Worm (Caenorhabditis elegans) whole organism, young adult: ENCODE results near the gene coq-2.
A peak's percentile ranks its signal among the peaks of the same experiment; 100 is the strongest.

Source experiments
- B0035.1 ChIP-seq: sonication (generic microtip); optimal IDR thresholded peaks from 2 replicates; lab custom pipeline; 2016; ENCODE audit warnings: missing genetic modification characterization, mild to moderate bottlenecking, missing compliant biosample characterization, missing genotype, missing genetic modification reagents
- B0261.1 ChIP-seq: sonication (generic microtip); optimal IDR thresholded peaks from 2 replicates; lab custom pipeline; 2016; ENCODE audit warnings: mild to moderate bottlenecking, missing genetic modification characterization, moderate library complexity, missing compliant biosample characterization
- B0336.3 ChIP-seq: fragments of 200-800 bp; sonication (Bioruptor generic); IDR thresholded peaks from 2 replicates; pipeline ENCODE4 v1.3.6; 2022; ENCODE audit warnings: missing genetic modification characterization, missing compliant biosample characterization
- C06A6.2 ChIP-seq: fragments of 200-800 bp; sonication (Bioruptor generic); conservative IDR thresholded peaks from 2 replicates; pipeline ENCODE4 v1.3.6; 2022; ENCODE audit warnings: missing genetic modification characterization, missing compliant biosample characterization
- C17E4.6 ChIP-seq: fragments of 200-800 bp; sonication (Bioruptor generic); IDR thresholded peaks from 2 replicates; pipeline ENCODE4 v1.3.6; 2022; ENCODE audit warnings: missing genetic modification reagents, missing genetic modification characterization, missing compliant biosample characterization
- F22D6.2 ChIP-seq: sonication (generic microtip); optimal IDR thresholded peaks from 2 replicates; lab custom pipeline; 2016; ENCODE audit warnings: mild to moderate bottlenecking, missing genetic modification characterization, missing compliant biosample characterization
- F33H1.4 ChIP-seq: fragments of 200-800 bp; sonication (Bioruptor generic); IDR thresholded peaks from 2 replicates; pipeline ENCODE4 v1.3.6; 2022; ENCODE audit warnings: missing genetic modification reagents, missing genetic modification characterization, missing compliant biosample characterization
- F37B4.10 ChIP-seq: fragments of 200-800 bp; sonication (Bioruptor generic); IDR thresholded peaks from 2 replicates; pipeline ENCODE4 v1.3.6; 2022; ENCODE audit warnings: missing genetic modification characterization, missing compliant biosample characterization
- F52B5.7 ChIP-seq: sonication (generic microtip); optimal IDR thresholded peaks from 2 replicates; lab custom pipeline; 2016; ENCODE audit warnings: mild to moderate bottlenecking, missing genetic modification characterization, missing compliant biosample characterization
- F55B11.4 ChIP-seq: sonication (generic microtip); optimal IDR thresholded peaks from 2 replicates; lab custom pipeline; 2016; ENCODE audit warnings: missing compliant biosample characterization, missing genetic modification characterization, borderline replicate concordance; ENCODE audit not compliant: insufficient read depth
- K11D2.4 ChIP-seq: fragments of 200-800 bp; sonication (Bioruptor generic); IDR thresholded peaks from 2 replicates; pipeline ENCODE4 v1.3.6; 2022; ENCODE audit warnings: missing genetic modification reagents, missing genetic modification characterization, missing compliant biosample characterization
- T07F8.4 ChIP-seq: sonication (generic microtip); optimal IDR thresholded peaks from 2 replicates; lab custom pipeline; 2016; ENCODE audit warnings: mild to moderate bottlenecking, missing genetic modification characterization, moderate library complexity, missing compliant biosample characterization
- Y53G8AR.9 ChIP-seq: fragments of 200-800 bp; sonication (Bioruptor generic); conservative IDR thresholded peaks from 2 replicates; pipeline ENCODE4 v1.3.6; 2022; ENCODE audit warnings: missing genetic modification reagents, missing genetic modification characterization, missing compliant biosample characterization
- Y56A3A.18 ChIP-seq: fragments of 200-800 bp; sonication (Bioruptor generic); IDR thresholded peaks from 2 replicates; pipeline ENCODE4 v1.3.6; 2022; ENCODE audit warnings: missing genetic modification reagents, missing genetic modification characterization, missing compliant biosample characterization
- Y67H2A.10 ChIP-seq: fragments of 200-800 bp; sonication (Bioruptor generic); conservative IDR thresholded peaks from 2 replicates; pipeline ENCODE4 v1.3.6; 2022; ENCODE audit warnings: missing genetic modification reagents, missing genetic modification characterization, missing compliant biosample characterization
- Y79H2A.3 ChIP-seq: fragments of 200-800 bp; sonication (Bioruptor generic); conservative IDR thresholded peaks from 2 replicates; pipeline ENCODE4 v1.3.6; 2022; ENCODE audit warnings: missing genetic modification reagents, missing genetic modification characterization, missing compliant biosample characterization
- ZK185.1 ChIP-seq: sonication (generic microtip); optimal IDR thresholded peaks from 2 replicates; lab custom pipeline; 2016; ENCODE audit warnings: mild to moderate bottlenecking, missing genetic modification characterization, missing compliant biosample characterization; ENCODE audit not compliant: poor library complexity, severe bottlenecking
- bed-2 ChIP-seq: fragments of 200-800 bp; sonication (Bioruptor generic); IDR thresholded peaks from 2 replicates; pipeline ENCODE4 v1.3.6; 2022; ENCODE audit warnings: missing genetic modification reagents, missing genetic modification characterization, missing compliant biosample characterization
- ccch-3 ChIP-seq: fragments of 200-800 bp; sonication (Bioruptor generic); optimal IDR thresholded peaks from 2 replicates; lab custom pipeline; 2018; ENCODE audit warnings: mild to moderate bottlenecking, missing genetic modification characterization, missing compliant biosample characterization
- dox-1 ChIP-seq: fragments of 200-800 bp; sonication (Bioruptor generic); IDR thresholded peaks from 2 replicates; pipeline ENCODE4 v1.3.6; 2022; ENCODE audit warnings: missing genetic modification reagents, missing genetic modification characterization, missing compliant biosample characterization
- egl-44 ChIP-seq: fragments of 200-800 bp; sonication (Bioruptor generic); IDR thresholded peaks from 2 replicates; pipeline ENCODE4 v1.3.6; 2022; ENCODE audit warnings: missing genetic modification reagents, missing genetic modification characterization, missing compliant biosample characterization
- egrh-3 ChIP-seq: fragments of 200-800 bp; sonication (Bioruptor generic); IDR thresholded peaks from 2 replicates; pipeline ENCODE4 v1.3.6; 2022; ENCODE audit warnings: missing genetic modification reagents, missing genetic modification characterization, missing compliant biosample characterization
- fkh-3 ChIP-seq: sonication (generic microtip); optimal IDR thresholded peaks from 2 replicates; lab custom pipeline; 2016; ENCODE audit warnings: mild to moderate bottlenecking, missing genetic modification characterization, missing compliant biosample characterization
- gei-17 ChIP-seq: fragments of 200-800 bp; sonication (Bioruptor generic); optimal IDR thresholded peaks from 2 replicates; lab custom pipeline; 2018; ENCODE audit warnings: mild to moderate bottlenecking, missing genetic modification characterization, missing compliant biosample characterization
- hlh-12 ChIP-seq: sonication (generic microtip); optimal IDR thresholded peaks from 2 replicates; lab custom pipeline; 2016; ENCODE audit warnings: missing genetic modification characterization, missing compliant biosample characterization
- hlh-26 ChIP-seq: fragments of 200-800 bp; sonication (Bioruptor generic); conservative IDR thresholded peaks from 2 replicates; pipeline ENCODE4 v1.3.6; 2022; ENCODE audit warnings: missing genetic modification reagents, missing genetic modification characterization, missing compliant biosample characterization
- hmg-1.2 ChIP-seq: fragments of 200-800 bp; sonication (Bioruptor generic); IDR thresholded peaks from 2 replicates; pipeline ENCODE4 v1.3.6; 2022; ENCODE audit warnings: missing genetic modification reagents, missing genetic modification characterization, missing compliant biosample characterization
- hrde-1 ChIP-seq: sonication (generic microtip); optimal IDR thresholded peaks from 2 replicates; lab custom pipeline; 2016; ENCODE audit warnings: missing genetic modification characterization, mild to moderate bottlenecking, missing compliant biosample characterization, moderate library complexity, missing genotype, missing genetic modification reagents, borderline replicate concordance
- let-526 ChIP-seq: fragments of 200-800 bp; sonication (Bioruptor generic); IDR thresholded peaks from 2 replicates; pipeline ENCODE4 v1.3.6; 2022; ENCODE audit warnings: missing genetic modification reagents, missing genetic modification characterization, missing compliant biosample characterization
- lin-26 ChIP-seq: fragments of 200-800 bp; sonication (Bioruptor generic); IDR thresholded peaks from 2 replicates; pipeline ENCODE4 v1.3.6; 2022; ENCODE audit warnings: missing genetic modification reagents, missing genetic modification characterization, missing compliant biosample characterization
- lin-54 ChIP-seq: fragments of 200-800 bp; sonication (Bioruptor generic); optimal IDR thresholded peaks from 2 replicates; lab custom pipeline; 2018; ENCODE audit warnings: mild to moderate bottlenecking, missing genetic modification characterization, missing compliant biosample characterization
- madf-3 ChIP-seq: fragments of 200-800 bp; sonication (Bioruptor generic); IDR thresholded peaks from 2 replicates; pipeline ENCODE4 v1.3.6; 2022; ENCODE audit warnings: missing genetic modification reagents, missing genetic modification characterization, missing compliant biosample characterization
- madf-6 ChIP-seq: fragments of 200-800 bp; sonication (Bioruptor generic); IDR thresholded peaks from 2 replicates; pipeline ENCODE4 v1.3.6; 2022; ENCODE audit warnings: missing genetic modification reagents, missing genetic modification characterization, missing compliant biosample characterization
- mel-28 ChIP-seq: sonication (generic microtip); optimal IDR thresholded peaks from 2 replicates; lab custom pipeline; 2016; ENCODE audit warnings: borderline replicate concordance, mild to moderate bottlenecking, missing genetic modification characterization, missing compliant biosample characterization
- mes-4 ChIP-seq: sonication (generic microtip); optimal IDR thresholded peaks from 2 replicates; lab custom pipeline; 2016; ENCODE audit warnings: missing genotype, missing genetic modification characterization, missing compliant biosample characterization
- nfya-2 ChIP-seq: fragments of 200-800 bp; sonication (Bioruptor generic); IDR thresholded peaks from 2 replicates; pipeline ENCODE4 v1.3.6; 2022; ENCODE audit warnings: missing genetic modification reagents, missing genetic modification characterization, missing compliant biosample characterization
- nfyb-1 ChIP-seq: fragments of 200-800 bp; sonication (Bioruptor generic); IDR thresholded peaks from 2 replicates; pipeline ENCODE4 v1.3.6; 2022; ENCODE audit warnings: missing genetic modification reagents, missing genetic modification characterization, missing compliant biosample characterization
- nhr-120 ChIP-seq: fragments of 200-800 bp; sonication (Bioruptor generic); IDR thresholded peaks from 2 replicates; pipeline ENCODE4 v1.3.6; 2022; ENCODE audit warnings: missing genetic modification characterization, missing compliant biosample characterization
- nhr-27 ChIP-seq: fragments of 200-800 bp; sonication (Bioruptor generic); optimal IDR thresholded peaks from 2 replicates; lab custom pipeline; 2018; ENCODE audit warnings: mild to moderate bottlenecking, missing genetic modification characterization, moderate library complexity, missing compliant biosample characterization
- nhr-80 ChIP-seq: sonication (generic microtip); optimal IDR thresholded peaks from 2 replicates; lab custom pipeline; 2016; ENCODE audit warnings: missing genetic modification characterization, missing compliant biosample characterization
- sdz-38 ChIP-seq: sonication (generic microtip); optimal IDR thresholded peaks from 2 replicates; lab custom pipeline; 2016; ENCODE audit warnings: missing genotype, missing genetic modification characterization, missing compliant biosample characterization
- snpc-1.3 ChIP-seq: sonication (generic microtip); optimal IDR thresholded peaks from 2 replicates; lab custom pipeline; 2017; ENCODE audit warnings: missing genetic modification characterization, mild to moderate bottlenecking, missing compliant biosample characterization, antibody characterized with exemption, moderate library complexity, missing genotype, missing genetic modification reagents; ENCODE audit not compliant: insufficient read depth
- sptf-2 ChIP-seq: fragments of 200-800 bp; sonication (Bioruptor generic); optimal IDR thresholded peaks from 2 replicates; lab custom pipeline; 2018; ENCODE audit warnings: mild to moderate bottlenecking, missing genetic modification characterization, missing compliant biosample characterization
- tbx-9 ChIP-seq: sonication (generic microtip); optimal IDR thresholded peaks from 2 replicates; lab custom pipeline; 2016; ENCODE audit warnings: borderline replicate concordance, missing genetic modification characterization, inconsistent platforms, missing compliant biosample characterization
- unc-62 ChIP-seq: fragments of 150-350 bp; optimal IDR thresholded peaks from 2 replicates; lab custom pipeline; 2014; ENCODE audit warnings: missing biosample characterization, missing genetic modification reagents, missing genetic modification characterization
- xnd-1 ChIP-seq: sonication (generic microtip); optimal IDR thresholded peaks from 2 replicates; lab custom pipeline; 2016; ENCODE audit warnings: missing genotype, missing genetic modification reagents, missing genetic modification characterization, missing compliant biosample characterization
- zfh-2 ChIP-seq: fragments of 200-800 bp; sonication (Bioruptor generic); conservative IDR thresholded peaks from 2 replicates; pipeline ENCODE4 v1.3.6; 2022; ENCODE audit warnings: missing genetic modification reagents, missing genetic modification characterization, missing compliant biosample characterization
- ztf-18 ChIP-seq: sonication (generic microtip); optimal IDR thresholded peaks from 2 replicates; lab custom pipeline; 2016; ENCODE audit warnings: missing genotype, mild to moderate bottlenecking, missing genetic modification characterization, missing compliant biosample characterization
- ztf-25 ChIP-seq: fragments of 200-800 bp; sonication (Bioruptor generic); IDR thresholded peaks from 2 replicates; pipeline ENCODE4 v1.3.6; 2022; ENCODE audit warnings: missing genetic modification reagents, missing genetic modification characterization, missing compliant biosample characterization
- ztf-26 ChIP-seq: sonication (generic microtip); optimal IDR thresholded peaks from 2 replicates; lab custom pipeline; 2017; ENCODE audit warnings: missing genetic modification characterization, missing compliant biosample characterization

Gene coq-2

ce11 chrIII:6946382-6946781, 10.6 kb downstream of the coq-2 start, which contains the start of gene let-711 (continued):
- TF ChIP-seq F52B5.7 (tag; lab: Kevin White, UChicago) (no peak), egl-44 (GFP tag; lab: Robert Waterston, UW) (no peak), nhr-27 (tag; lab: Kevin White, UChicago) (no peak), T07F8.4 (no peak), egrh-3 (GFP tag; lab: Robert Waterston, UW) (no peak), hmg-1.2 (GFP tag; lab: Robert Waterston, UW) (no peak), xnd-1 (tag; lab: Kevin White, UChicago) (peak; percentile 60), C17E4.6 (GFP tag; lab: Robert Waterston, UW) (no peak), Y56A3A.18 (GFP tag; lab: Robert Waterston, UW) (no peak), madf-6 (peak; percentile 92), ZK185.1 (no peak), madf-3 (GFP tag; lab: Robert Waterston, UW) (0 out of 2 replicates have a peak, but pooled peaks have one; percentile 79), ztf-26 (tag; lab: Kevin White, UChicago) (no peak), hrde-1 (no peak), nfya-2 (GFP tag; lab: Robert Waterston, UW) (no peak), F33H1.4 (GFP tag; lab: Robert Waterston, UW) (peak; percentile 62), Y79H2A.3 (GFP tag; lab: Robert Waterston, UW) (no peak), nfyb-1 (no peak), F37B4.10 (GFP tag; lab: Robert Waterston, UW) (no peak), hlh-26 (GFP tag; lab: Robert Waterston, UW) (no peak), F55B11.4 (tag; lab: Kevin White, UChicago) (no peak), tbx-9 (no peak), B0261.1 (tag; lab: Kevin White, UChicago) (no peak), fkh-3 (tag; lab: Kevin White, UChicago) (no peak), lin-54 (GFP tag; lab: Kevin White, UChicago) (peak; percentile 55), Y67H2A.10 (GFP tag; lab: Robert Waterston, UW) (no peak), F22D6.2 (tag; lab: Kevin White, UChicago) (no peak), snpc-1.3 (no peak), nhr-80 (tag; lab: Kevin White, UChicago) (no peak), hlh-12 (tag; lab: Kevin White, UChicago) (no peak), dox-1 (peak; percentile 18; the same call in 1 of the 2 replicates), mel-28 (no peak), ccch-3 (GFP tag; lab: Kevin White, UChicago) (no peak), K11D2.4 (GFP tag; lab: Robert Waterston, UW) (no peak), mes-4 (no peak), let-526 (no peak), bed-2 (GFP tag; lab: Robert Waterston, UW) (no peak), gei-17 (GFP tag; lab: Kevin White, UChicago) (no peak), ztf-25 (GFP tag; lab: Robert Waterston, UW) (no peak), sptf-2 (no peak), B0336.3 (GFP tag; lab: Robert Waterston, UW) (no peak), unc-62 (GFP tag; lab: Kevin White, UChicago) (no peak), zfh-2 (GFP tag; lab: Robert Waterston, UW) (no peak), sdz-38 (tag; lab: Kevin White, UChicago) (no peak), B0035.1 (tag; lab: Kevin White, UChicago) (no peak), C06A6.2 (GFP tag; lab: Robert Waterston, UW) (no peak), nhr-120 (GFP tag; lab: Robert Waterston, UW) (no peak), lin-26 (no peak), ztf-18 (tag; lab: Kevin White, UChicago) (no peak), Y53G8AR.9 (no peak)
